Fruit fly (Drosophila melanogaster) S2 (cell line): ENCODE results near the gene Mkp3.

Experiments used
- CG8478 ChIP-seq: fragments of >200 bp; optimal IDR thresholded peaks from 2 replicates; lab custom pipeline; 2018
- CTCF ChIP-seq, 2 experiments: fragments of >200 bp; optimal IDR thresholded peaks; 2 replicates each; lab custom pipeline; 2018

- no peak for TF ChIP-seq CTCF (optimal IDR thresholded peaks at IDR 0.05; lab: Kevin White, UChicago)
- TF ChIP-seq CG8478 (lab: Kevin White, UChicago) = no peak
Measured at dm6 chr3L:19049669-19050510, 36.3 kb downstream of the Mkp3 start.
